Worm (Caenorhabditis elegans) whole organism, L3 larva: ENCODE results near the gene F14D2.14.

Experiments used
- ZK546.5 ChIP-seq: sonication (generic microtip); optimal IDR thresholded peaks from 2 replicates; lab custom pipeline; 2017; ENCODE audit warnings: missing biosample characterization, missing genetic modification characterization
- aly-2 ChIP-seq: fragments of 150-350 bp; optimal IDR thresholded peaks from 2 replicates; lab custom pipeline; 2014; ENCODE audit warnings: missing biosample characterization, missing genetic modification characterization
- ama-1 ChIP-seq: fragments of 150-350 bp; optimal IDR thresholded peaks from 2 replicates; lab custom pipeline; 2018
- ceh-16 ChIP-seq: sonication (generic microtip); optimal IDR thresholded peaks from 2 replicates; lab custom pipeline; 2017; ENCODE audit warnings: missing biosample characterization, missing genetic modification characterization
- ceh-28 ChIP-seq: fragments of 150-350 bp; optimal IDR thresholded peaks from 2 replicates; lab custom pipeline; 2014; ENCODE audit warnings: missing biosample characterization, missing genetic modification reagents, missing genetic modification characterization
- ceh-82 ChIP-seq: fragments of 150-350 bp; optimal IDR thresholded peaks from 2 replicates; lab custom pipeline; 2014; ENCODE audit warnings: missing biosample characterization, missing genetic modification characterization
- ceh-9 ChIP-seq: sonication (generic microtip); optimal IDR thresholded peaks from 2 replicates; lab custom pipeline; 2018; ENCODE audit warnings: missing biosample characterization, missing genetic modification characterization
- egl-5 ChIP-seq: fragments of 150-350 bp; optimal IDR thresholded peaks from 2 replicates; lab custom pipeline; 2017; ENCODE audit warnings: missing biosample characterization, missing genetic modification reagents, missing genetic modification characterization, inconsistent platforms
- elt-2 ChIP-seq: sonication (generic microtip); optimal IDR thresholded peaks from 2 replicates; lab custom pipeline; 2016; ENCODE audit warnings: missing genetic modification reagents, mild to moderate bottlenecking, missing genetic modification characterization, missing compliant biosample characterization
- eor-1 ChIP-seq, 2 experiments: fragments of 150-350 bp; optimal IDR thresholded peaks; 2 replicates each; lab custom pipeline; 2014 to 2018; ENCODE audit warnings: missing biosample characterization in 2 of 2, missing genetic modification characterization in 2 of 2
- fkh-10 ChIP-seq: sonication (generic microtip); optimal IDR thresholded peaks from 2 replicates; lab custom pipeline; 2017; ENCODE audit warnings: missing biosample characterization, missing genetic modification reagents, missing genetic modification characterization
- fos-1 ChIP-seq: fragments of 150-350 bp; optimal IDR thresholded peaks from 2 replicates; lab custom pipeline; 2014; ENCODE audit warnings: missing biosample characterization, missing genetic modification characterization
- hmg-11 ChIP-seq: sonication (generic microtip); optimal IDR thresholded peaks from 2 replicates; lab custom pipeline; 2016; ENCODE audit warnings: missing genetic modification characterization, missing compliant biosample characterization
- lin-15B ChIP-seq: fragments of 150-350 bp; optimal IDR thresholded peaks from 2 replicates; lab custom pipeline; 2014; ENCODE audit warnings: missing biosample characterization, missing genetic modification characterization
- lsy-12 ChIP-seq: sonication (generic microtip); optimal IDR thresholded peaks from 2 replicates; lab custom pipeline; 2016; ENCODE audit warnings: mild to moderate bottlenecking, missing genetic modification characterization, missing compliant biosample characterization
- mdl-1 ChIP-seq: fragments of 150-350 bp; optimal IDR thresholded peaks from 2 replicates; lab custom pipeline; 2014; ENCODE audit warnings: missing biosample characterization, missing genetic modification characterization
- mml-1 ChIP-seq: fragments of 150-350 bp; sonication (generic microtip); optimal IDR thresholded peaks from 3 replicates; lab custom pipeline; 2014; ENCODE audit warnings: missing biosample characterization, missing genetic modification characterization
- nhr-11 ChIP-seq: fragments of 150-350 bp; optimal IDR thresholded peaks from 2 replicates; lab custom pipeline; 2014; ENCODE audit warnings: missing biosample characterization, missing genetic modification characterization
- nhr-23 ChIP-seq: fragments of 150-350 bp; optimal IDR thresholded peaks from 2 replicates; lab custom pipeline; 2014; ENCODE audit warnings: missing biosample characterization, missing genetic modification reagents, missing genetic modification characterization
- nhr-237 ChIP-seq: fragments of 150-350 bp; optimal IDR thresholded peaks from 2 replicates; lab custom pipeline; 2014; ENCODE audit warnings: missing biosample characterization, missing genetic modification characterization
- nhr-25 ChIP-seq: sonication (generic microtip); optimal IDR thresholded peaks from 2 replicates; lab custom pipeline; 2017; ENCODE audit warnings: missing biosample characterization, missing genetic modification characterization
- nhr-28 ChIP-seq: fragments of 150-350 bp; optimal IDR thresholded peaks from 2 replicates; lab custom pipeline; 2014; ENCODE audit warnings: missing biosample characterization, missing genetic modification characterization
- nhr-67 ChIP-seq: fragments of 150-350 bp; optimal IDR thresholded peaks from 2 replicates; lab custom pipeline; 2014; ENCODE audit warnings: missing biosample characterization, missing genetic modification characterization
- nhr-76 ChIP-seq: fragments of 150-350 bp; sonication (generic microtip); optimal IDR thresholded peaks from 5 replicates; lab custom pipeline; 2014; ENCODE audit warnings: missing biosample characterization, missing genetic modification characterization
- nhr-77 ChIP-seq: fragments of 150-350 bp; optimal IDR thresholded peaks from 2 replicates; lab custom pipeline; 2014; ENCODE audit warnings: missing biosample characterization, missing genetic modification characterization
- pha-4 ChIP-seq: fragments of 150-350 bp; optimal IDR thresholded peaks from 2 replicates; lab custom pipeline; 2014; ENCODE audit warnings: missing biosample characterization, missing genetic modification reagents, missing genetic modification characterization
- pqm-1 ChIP-seq: fragments of 150-350 bp; optimal IDR thresholded peaks from 2 replicates; lab custom pipeline; 2017; ENCODE audit warnings: missing biosample characterization, missing genetic modification characterization, inconsistent platforms
- sea-2 ChIP-seq: fragments of 150-350 bp; sonication (generic microtip); optimal IDR thresholded peaks from 4 replicates; lab custom pipeline; 2014; ENCODE audit warnings: missing biosample characterization, missing genetic modification reagents, missing genetic modification characterization
- skn-1 ChIP-seq: fragments of 150-350 bp; optimal IDR thresholded peaks from 2 replicates; lab custom pipeline; 2014; ENCODE audit warnings: missing biosample characterization, missing genetic modification characterization
- tbx-2 ChIP-seq: sonication (generic microtip); optimal IDR thresholded peaks from 2 replicates; lab custom pipeline; 2016; ENCODE audit warnings: mild to moderate bottlenecking, missing genetic modification characterization, missing compliant biosample characterization
- unc-39 ChIP-seq: sonication (generic microtip); optimal IDR thresholded peaks from 4 replicates; lab custom pipeline; 2017; ENCODE audit warnings: missing biosample characterization, missing genetic modification characterization
- unc-62 ChIP-seq: fragments of 150-350 bp; sonication (generic microtip); optimal IDR thresholded peaks from 4 replicates; lab custom pipeline; 2014; ENCODE audit warnings: missing biosample characterization, missing genetic modification reagents, missing genetic modification characterization
- zag-1 ChIP-seq: fragments of 150-350 bp; optimal IDR thresholded peaks from 2 replicates; lab custom pipeline; 2014; ENCODE audit warnings: missing biosample characterization, missing genetic modification characterization
- ztf-11 ChIP-seq: fragments of 150-350 bp; optimal IDR thresholded peaks from 2 replicates; lab custom pipeline; 2014; ENCODE audit warnings: missing biosample characterization, missing genetic modification characterization
- ztf-4 ChIP-seq: fragments of 150-350 bp; optimal IDR thresholded peaks from 2 replicates; lab custom pipeline; 2014; ENCODE audit warnings: missing biosample characterization, missing genetic modification characterization

The F14D2.14 gene

DNA sequence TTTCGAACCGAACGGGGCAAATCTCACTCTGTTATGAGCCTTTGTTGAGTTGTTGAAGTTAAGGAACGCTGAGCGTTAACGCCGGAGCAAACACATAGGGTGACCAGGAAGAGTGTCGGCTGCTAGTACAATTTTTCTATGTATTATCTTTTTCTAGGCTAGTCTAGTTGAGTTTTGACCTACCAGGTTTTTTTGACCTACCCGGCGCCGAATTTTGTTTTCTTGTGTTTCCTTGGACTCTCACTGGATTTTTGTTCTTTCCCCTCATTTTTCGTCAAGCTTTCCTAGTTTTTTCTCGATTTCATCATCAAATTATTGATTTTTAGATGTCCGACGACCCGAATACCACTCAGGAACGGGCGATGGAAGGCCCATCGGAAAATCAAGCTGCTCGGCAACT lies 33.7 kb upstream of the F14D2.14 start, which contains the start of gene T06D4.1:
Gene T06D4.1, plus strand, starts transcription at position 321 of the 400 bp plus-strand sequence.
- TF ChIP-seq ama-1 (no peak), unc-39 (no peak), aly-2 (tag; lab: Kevin White, UChicago) (no peak), nhr-11 (tag; lab: Kevin White, UChicago) (no peak), mml-1 (no peak), nhr-237 (no peak), pha-4 (no peak), ZK546.5 (no peak), fkh-10 (GFP tag; lab: Kevin White, UChicago) (no peak), nhr-67 (tag; lab: Kevin White, UChicago) (no peak), nhr-28 (tag; lab: Kevin White, UChicago) (no peak), sea-2 (GFP tag; lab: Kevin White, UChicago) (no peak), zag-1 (tag; lab: Kevin White, UChicago) (no peak), nhr-77 (tag; lab: Kevin White, UChicago) (no peak), nhr-23 (tag; lab: Kevin White, UChicago) (no peak), ceh-28 (tag; lab: Kevin White, UChicago) (no peak), ceh-82 (tag; lab: Kevin White, UChicago) (no peak), nhr-76 (tag; lab: Kevin White, UChicago) (no peak), ceh-16 (tag; lab: Kevin White, UChicago) (no peak)

DNA sequence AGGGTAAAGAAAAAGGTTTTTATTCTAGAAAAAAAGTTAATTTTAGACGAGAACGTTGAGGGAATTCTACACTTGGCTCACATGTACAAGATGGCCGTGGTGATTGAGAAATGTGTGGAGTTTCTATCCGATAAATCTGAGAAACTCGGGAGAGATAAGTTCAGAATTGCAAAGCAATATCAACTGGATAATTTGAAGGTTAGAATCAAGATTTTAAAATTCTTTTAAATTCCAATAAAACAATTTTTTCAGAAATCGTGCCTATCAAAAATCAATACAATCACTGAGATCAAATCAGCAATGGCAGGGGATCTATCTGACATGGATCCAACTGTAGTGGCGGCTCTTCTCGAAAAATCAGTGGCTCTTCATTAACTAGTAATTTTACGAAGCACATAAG lies 30.5 kb upstream of the F14D2.14 start, which contains the start of gene Y49F6C.2:
Gene Y49F6C.2, plus strand, starts transcription at position 301 of the 400 bp plus-strand sequence.
- no peak for TF ChIP-seq nhr-23 (tag; lab: Kevin White, UChicago)
- TF ChIP-seq ztf-11 (tag; lab: Kevin White, UChicago): no peak
- TF ChIP-seq nhr-76 (tag; lab: Kevin White, UChicago): no peak
- no peak for TF ChIP-seq pqm-1 (tag; lab: Kevin White, UChicago)
- no peak for TF ChIP-seq ceh-16 (tag; lab: Kevin White, UChicago)
- TF ChIP-seq skn-1 (tag; lab: Kevin White, UChicago): no peak
- no peak for TF ChIP-seq nhr-67 (tag; lab: Kevin White, UChicago)
- no peak for TF ChIP-seq eor-1 (tag; optimal IDR thresholded peaks at IDR 0.05; lab: Kevin White, UChicago)
- TF ChIP-seq pha-4: no peak
- no peak for TF ChIP-seq unc-39
- no peak for TF ChIP-seq nhr-77 (tag; lab: Kevin White, UChicago)
- TF ChIP-seq lsy-12 (tag; lab: Kevin White, UChicago): no peak
- no peak for TF ChIP-seq ZK546.5
- TF ChIP-seq zag-1 (tag; lab: Kevin White, UChicago): no peak
- no peak for TF ChIP-seq unc-62 (GFP tag; lab: Kevin White, UChicago)

DNA sequence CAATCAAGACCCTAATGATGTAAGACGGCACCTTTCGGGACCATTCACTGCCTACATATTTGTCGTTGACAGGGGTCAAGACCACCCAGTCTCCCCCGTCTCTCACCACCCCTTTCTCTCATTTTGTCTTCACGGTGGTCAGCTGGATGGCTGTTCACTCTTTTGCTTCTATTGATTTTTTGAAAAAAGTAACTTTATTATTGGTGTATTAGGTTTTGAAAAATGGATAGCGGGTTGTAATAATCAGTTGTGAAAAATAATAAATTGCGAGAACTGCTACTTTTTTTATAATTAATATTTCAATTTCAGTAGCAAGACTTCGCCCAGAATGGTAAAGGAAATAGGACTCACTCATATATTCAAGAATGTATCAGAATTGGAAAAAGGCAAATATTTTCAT lies 29.0 kb upstream of the F14D2.14 start, which contains the start of gene bath-9:
Gene bath-9, plus strand, starts transcription at position 301 of the 400 bp plus-strand sequence.
- TF ChIP-seq nhr-25 (tag; lab: Kevin White, UChicago) (no peak), fos-1 (no peak), aly-2 (tag; lab: Kevin White, UChicago) (no peak), lin-15B (tag; lab: Kevin White, UChicago) (no peak), eor-1 (tag; optimal IDR thresholded peaks at IDR 0.05; lab: Kevin White, UChicago) (no peak), ceh-28 (tag; lab: Kevin White, UChicago) (no peak)

DNA sequence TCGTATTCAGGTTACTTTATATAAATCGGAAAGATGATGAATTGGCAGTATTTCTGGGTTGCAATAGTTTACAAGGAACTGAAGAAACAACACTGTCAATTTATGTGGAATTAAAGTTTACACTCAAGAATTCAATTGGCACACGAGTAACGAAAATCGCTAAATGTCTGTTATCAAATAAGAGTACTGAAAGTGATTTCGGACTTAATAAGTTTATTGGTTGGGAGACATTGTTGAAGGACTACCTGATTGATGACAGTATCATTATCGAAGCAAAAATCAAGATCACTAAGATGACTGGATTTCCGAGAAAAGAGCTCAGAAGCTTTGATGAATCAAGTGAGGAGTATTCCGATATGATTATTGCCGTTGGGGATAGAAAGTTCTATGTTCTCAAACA lies 27.5 kb upstream of the F14D2.14 start:
- TF ChIP-seq ceh-9: no peak
- TF ChIP-seq eor-1 (tag; optimal IDR thresholded peaks at IDR 0.05; lab: Kevin White, UChicago): no peak
- TF ChIP-seq sea-2 (GFP tag; lab: Kevin White, UChicago): no peak
- TF ChIP-seq ceh-28 (tag; lab: Kevin White, UChicago): no peak
- no peak for TF ChIP-seq mdl-1 (tag; lab: Kevin White, UChicago)
- TF ChIP-seq nhr-76 (tag; lab: Kevin White, UChicago): no peak
- no peak for TF ChIP-seq unc-39
- no peak for TF ChIP-seq ztf-11 (tag; lab: Kevin White, UChicago)
- TF ChIP-seq nhr-67 (tag; lab: Kevin White, UChicago): no peak
- TF ChIP-seq ztf-4 (tag; lab: Kevin White, UChicago): no peak
- TF ChIP-seq tbx-2: no peak
- no peak for TF ChIP-seq ceh-82 (tag; lab: Kevin White, UChicago)
- no peak for TF ChIP-seq elt-2 (tag; lab: Kevin White, UChicago)
- TF ChIP-seq unc-62 (GFP tag; lab: Kevin White, UChicago): no peak
- TF ChIP-seq hmg-11 (tag; lab: Kevin White, UChicago): no peak
- TF ChIP-seq ZK546.5: no peak
- TF ChIP-seq egl-5 (tag; lab: Kevin White, UChicago): no peak
- no peak for TF ChIP-seq skn-1 (tag; lab: Kevin White, UChicago)
- TF ChIP-seq fkh-10 (GFP tag; lab: Kevin White, UChicago): no peak
